Worm (Caenorhabditis elegans): ENCODE results near the gene C14C11.2.

C14C11.2 gene

ce11 chrV:5696177-5696576 is 35.2 kb downstream of the C14C11.2 start:
- TF ChIP-seq pqm-1 (tag; optimal IDR thresholded peaks at IDR 0.05) = peak; percentile 30
- peak; percentile 45 for TF ChIP-seq elt-2 (tag; optimal IDR thresholded peaks at IDR 0.05)
- no peak for TF ChIP-seq skn-1 (tag; optimal IDR thresholded peaks at IDR 0.05)

ce11 chrV:5697581-5697980 is 36.6 kb downstream of the C14C11.2 start:
- TF ChIP-seq eor-1 (tag; optimal IDR thresholded peaks at IDR 0.05) (no peak), nhr-23 (tag; optimal IDR thresholded peaks at IDR 0.05) (peak; percentile 24), nhr-67 (tag; optimal IDR thresholded peaks at IDR 0.05) (no peak), elt-2 (tag; optimal IDR thresholded peaks at IDR 0.05) (no peak), ceh-28 (tag; optimal IDR thresholded peaks at IDR 0.05) (peak; percentile 7), lin-15B (tag; optimal IDR thresholded peaks at IDR 0.05) (no peak), unc-39 (tag; optimal IDR thresholded peaks at IDR 0.05) (no peak), nfya-1 (tag; optimal IDR thresholded peaks at IDR 0.05; ENCODE audit: insufficient read depth) (no peak), zag-1 (tag; optimal IDR thresholded peaks at IDR 0.05) (no peak), nhr-237 (tag; optimal IDR thresholded peaks at IDR 0.05) (no peak), daf-12 (tag; optimal IDR thresholded peaks at IDR 0.05) (no peak), elt-3 (tag; optimal IDR thresholded peaks at IDR 0.05) (peak in 1 of 3 experiments; percentile 39), skn-1 (tag; optimal IDR thresholded peaks at IDR 0.05) (no peak), mdl-1 (tag; optimal IDR thresholded peaks at IDR 0.05) (no peak), ceh-82 (tag; optimal IDR thresholded peaks at IDR 0.05) (no peak), ZK546.5 (tag; optimal IDR thresholded peaks at IDR 0.05) (no peak), jun-1 (tag; optimal IDR thresholded peaks at IDR 0.05) (no peak), pha-4 (tag; optimal IDR thresholded peaks at IDR 0.05) (no peak)

ce11 chrV:5699835-5700441 is 39.0 kb downstream of the C14C11.2 start, which contains the start of gene clec-1:
Gene clec-1, plus strand, starts transcription at chrV:5700154.
- peak; percentile 56 for TF ChIP-seq ama-1 (optimal IDR thresholded peaks at IDR 0.05)
- no peak for TF ChIP-seq nhr-25 (tag; optimal IDR thresholded peaks at IDR 0.05)

ce11 chrV:5701106-5701505 is 40.1 kb downstream of the C14C11.2 start:
- TF ChIP-seq lin-15B (tag; optimal IDR thresholded peaks at IDR 0.05) (no peak), elt-3 (tag; optimal IDR thresholded peaks at IDR 0.05) (peak in 2 of 3 experiments; percentile 45 to 90), R02D3.7 (tag; optimal IDR thresholded peaks at IDR 0.05) (peak; percentile 0), ZK546.5 (tag; optimal IDR thresholded peaks at IDR 0.05) (no peak), nhr-43 (tag; optimal IDR thresholded peaks at IDR 0.05; ENCODE audit: poor library complexity, severe bottlenecking) (no peak), ama-1 (optimal IDR thresholded peaks at IDR 0.05) (peak; percentile 72), ceh-9 (tag; optimal IDR thresholded peaks at IDR 0.05) (no peak), nhr-12 (tag; optimal IDR thresholded peaks at IDR 0.05) (no peak), tbx-2 (tag; optimal IDR thresholded peaks at IDR 0.05) (no peak), nhr-28 (tag; optimal IDR thresholded peaks at IDR 0.05) (no peak), mdl-1 (tag; optimal IDR thresholded peaks at IDR 0.05) (peak; percentile 14), ztf-11 (tag; optimal IDR thresholded peaks at IDR 0.05) (no peak), ceh-28 (tag; optimal IDR thresholded peaks at IDR 0.05) (no peak), aly-2 (tag; optimal IDR thresholded peaks at IDR 0.05) (no peak), nhr-23 (tag; optimal IDR thresholded peaks at IDR 0.05) (peak; percentile 40), egl-27 (tag; optimal IDR thresholded peaks at IDR 0.05) (no peak), unc-62 (GFP tag; optimal IDR thresholded peaks at IDR 0.05) (no peak), skn-1 (tag; optimal IDR thresholded peaks at IDR 0.05) (no peak)

ce11 chrV:5704467-5704866 is 43.5 kb downstream of the C14C11.2 start:
- peak; percentile 46 for TF ChIP-seq nhr-11 (tag; optimal IDR thresholded peaks at IDR 0.05)
- TF ChIP-seq hmg-11 (tag; optimal IDR thresholded peaks at IDR 0.05) = no peak

- TF ChIP-seq ZK546.5 (tag; optimal IDR thresholded peaks at IDR 0.05) (no peak), egl-5 (tag; optimal IDR thresholded peaks at IDR 0.05) (no peak), daf-12 (tag; optimal IDR thresholded peaks at IDR 0.05) (no peak), pqm-1 (tag; optimal IDR thresholded peaks at IDR 0.05) (no peak), lin-15B (tag; optimal IDR thresholded peaks at IDR 0.05) (no peak), ceh-16 (tag; optimal IDR thresholded peaks at IDR 0.05) (no peak), egl-27 (tag; optimal IDR thresholded peaks at IDR 0.05) (no peak), nhr-12 (tag; optimal IDR thresholded peaks at IDR 0.05) (no peak), jun-1 (tag; optimal IDR thresholded peaks at IDR 0.05) (no peak), R02D3.7 (tag; optimal IDR thresholded peaks at IDR 0.05) (no peak), lsy-12 (tag; optimal IDR thresholded peaks at IDR 0.05) (no peak), ztf-4 (tag; optimal IDR thresholded peaks at IDR 0.05) (no peak)
Measured at ce11 chrV:5705510-5705909, 44.6 kb downstream of the C14C11.2 start, which contains the start of gene peli-1. Gene peli-1, plus strand, starts transcription at chrV:5705810.
